Fruit fly (Drosophila melanogaster) whole organism, wandering third instar larva: ENCODE measurements around the gene CG15525.

Experiments used
- GATAd ChIP-seq: sonication (Bioruptor generic); optimal IDR thresholded peaks from 2 replicates; lab custom pipeline; 2016; ENCODE audit warnings: missing biosample characterization, missing genetic modification characterization
- dl ChIP-seq, 2 experiments: fragments of 175-275, 200-275 bp in 1 of 2; fragments of 200-275 bp in 1 of 2; sonication (Bioruptor generic); optimal IDR thresholded peaks; lab custom pipeline; 2018; ENCODE audit warnings: mild to moderate bottlenecking in 2 of 2, missing biosample characterization in 2 of 2, missing genetic modification characterization in 2 of 2, moderate library complexity in 2 of 2; ENCODE audit not compliant: partially characterized antibody in 2 of 2, insufficient read depth in 1 of 2
- jim ChIP-seq: fragments of 175-275, 200-325 bp; sonication (Bioruptor generic); optimal IDR thresholded peaks from 2 replicates; lab custom pipeline; 2016; ENCODE audit warnings: missing biosample characterization, mild to moderate bottlenecking, missing genetic modification characterization
- lola ChIP-seq: fragments of >200 bp; optimal IDR thresholded peaks from 2 replicates; lab custom pipeline; 2017; ENCODE audit warnings: missing biosample characterization, missing genetic modification characterization
- pan ChIP-seq: fragments of >200 bp; optimal IDR thresholded peaks from 2 replicates; lab custom pipeline; 2017
- sage ChIP-seq: fragments of 200-800 bp; sonication (Bioruptor generic); optimal IDR thresholded peaks from 2 replicates; lab custom pipeline; 2016; ENCODE audit warnings: missing biosample characterization, mild to moderate bottlenecking, missing genetic modification characterization
- tai ChIP-seq: sonication (Bioruptor generic); optimal IDR thresholded peaks from 2 replicates; lab custom pipeline; 2016; ENCODE audit warnings: missing biosample characterization, missing genetic modification characterization

DNA sequence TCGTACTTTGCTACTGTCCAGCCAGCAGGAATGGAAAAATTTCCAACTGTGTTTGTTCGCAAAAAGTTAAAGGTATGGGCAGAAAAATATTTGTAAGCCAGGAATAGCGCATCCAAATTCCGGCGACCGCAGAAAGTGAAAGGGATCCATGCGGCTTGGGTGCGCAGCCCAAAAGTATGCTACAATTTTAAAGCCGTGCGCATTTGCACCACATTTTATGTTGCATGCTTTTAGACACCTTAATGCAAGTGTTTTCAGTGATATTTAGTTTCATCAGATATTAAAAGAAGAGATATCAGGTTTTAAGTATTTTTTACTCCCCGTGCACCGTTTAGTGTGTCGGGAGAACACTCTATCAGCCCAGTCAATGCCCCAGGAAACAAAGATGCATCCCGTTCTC, 34.4 kb downstream of the CG15525 start:
- TF ChIP-seq lola (GFP tag; lab: Kevin White, UChicago) (no peak), dl (GFP tag; optimal IDR thresholded peaks at IDR 0.05; lab: Kevin White, UChicago; ENCODE audit: insufficient read depth in 1 of 2, partially characterized antibody in 2 of 2) (no peak), sage (no peak), tai (GFP tag; lab: Kevin White, UChicago) (no peak), GATAd (GFP tag; lab: Kevin White, UChicago) (no peak), pan (lab: Kevin White, UChicago) (no peak), jim (GFP tag; lab: Kevin White, UChicago) (no peak)
